Fruit fly (Drosophila melanogaster) whole organism, embryonic: ENCODE data around the gene ND-24.
A peak's percentile ranks its signal among the peaks of the same experiment; 100 is the strongest.

Experiments used
- Ada2b ChIP-seq: fragments of 200-800 bp; sonication (Bioruptor generic); IDR thresholded peaks from 2 replicates; pipeline ENCODE4 v1.3.6; 2022; ENCODE audit warnings: missing biosample characterization, missing genetic modification characterization
- Aef1 ChIP-seq: fragments of 200-800 bp; sonication (Bioruptor generic); IDR thresholded peaks from 3 replicates; pipeline ENCODE4 v1.3.6; 2022; ENCODE audit warnings: missing biosample characterization, missing genetic modification characterization
- Antp ChIP-seq: fragments of 200-800 bp; sonication (Bioruptor generic); optimal IDR thresholded peaks from 3 replicates; lab custom pipeline; 2016; ENCODE audit warnings: missing biosample characterization, missing genetic modification characterization
- Bteb2 ChIP-seq: fragments of 200-800 bp; sonication (Bioruptor generic); optimal IDR thresholded peaks from 2 replicates; lab custom pipeline; 2016; ENCODE audit warnings: missing biosample characterization, missing genetic modification characterization
- CG10274 ChIP-seq: fragments of 200-800 bp; sonication (Bioruptor generic); optimal IDR thresholded peaks from 3 replicates; lab custom pipeline; 2017; ENCODE audit warnings: missing biosample characterization, mild to moderate bottlenecking, missing genetic modification characterization
- CG11093 ChIP-seq: fragments of 200-800 bp; sonication (Bioruptor generic); IDR thresholded peaks from 3 replicates; pipeline ENCODE4 v1.3.6; 2022; ENCODE audit warnings: missing biosample characterization, missing genetic modification characterization
- CG12236 ChIP-seq: fragments of 200-800 bp; sonication (Bioruptor generic); optimal IDR thresholded peaks from 2 replicates; lab custom pipeline; 2016; ENCODE audit warnings: missing biosample characterization, missing genetic modification characterization
- CG13123 ChIP-seq: fragments of 200-800 bp; sonication (Bioruptor generic); optimal IDR thresholded peaks from 2 replicates; lab custom pipeline; 2016; ENCODE audit warnings: missing biosample characterization, missing genetic modification characterization
- CG13775 ChIP-seq: fragments of 200-800 bp; sonication (Bioruptor generic); optimal IDR thresholded peaks from 3 replicates; lab custom pipeline; 2017; ENCODE audit warnings: missing biosample characterization, mild to moderate bottlenecking, missing genetic modification characterization
- CG13894 ChIP-seq: fragments of 200-800 bp; sonication (Bioruptor generic); optimal IDR thresholded peaks from 3 replicates; lab custom pipeline; 2018; ENCODE audit warnings: missing biosample characterization, mild to moderate bottlenecking, missing genetic modification characterization, moderate library complexity
- CG17361 ChIP-seq: fragments of 200-800 bp; sonication (Bioruptor generic); IDR thresholded peaks from 3 replicates; pipeline ENCODE4 v1.3.6; 2022; ENCODE audit warnings: missing biosample characterization, missing genetic modification characterization
- CG18619 ChIP-seq: fragments of 200-800 bp; sonication (Bioruptor generic); optimal IDR thresholded peaks from 3 replicates; lab custom pipeline; 2017; ENCODE audit warnings: missing biosample characterization, mild to moderate bottlenecking, missing genetic modification characterization
- CG3065 ChIP-seq: fragments of 200-800 bp; sonication (Bioruptor generic); optimal IDR thresholded peaks from 2 replicates; lab custom pipeline; 2016; ENCODE audit warnings: missing biosample characterization, missing genetic modification characterization
- CG31388 ChIP-seq: fragments of 200-800 bp; sonication (Bioruptor generic); optimal IDR thresholded peaks from 2 replicates; lab custom pipeline; 2016; ENCODE audit warnings: missing biosample characterization, missing genetic modification characterization
- CG33557 ChIP-seq: fragments of 200-800 bp; sonication (Bioruptor generic); optimal IDR thresholded peaks from 2 replicates; lab custom pipeline; 2019; ENCODE audit warnings: missing biosample characterization, mild to moderate bottlenecking, missing genetic modification characterization, moderate library complexity
- CG4282 ChIP-seq: fragments of 200-800 bp; sonication (Bioruptor generic); optimal IDR thresholded peaks from 2 replicates; lab custom pipeline; 2016; ENCODE audit warnings: missing biosample characterization, missing genetic modification characterization
- CG43689 ChIP-seq: fragments of 200-800 bp; sonication (Bioruptor generic); IDR thresholded peaks from 2 replicates; pipeline ENCODE4 v1.3.6; 2022; ENCODE audit warnings: missing biosample characterization, missing genetic modification characterization
- CG6254 ChIP-seq: fragments of 200-800 bp; sonication (Bioruptor generic); optimal IDR thresholded peaks from 3 replicates; lab custom pipeline; 2017; ENCODE audit warnings: mild to moderate bottlenecking, missing biosample characterization, missing genetic modification reagents, missing genetic modification characterization
- CG6765 ChIP-seq: fragments of 200-800 bp; sonication (Bioruptor generic); optimal IDR thresholded peaks from 3 replicates; lab custom pipeline; 2017; ENCODE audit warnings: missing biosample characterization, mild to moderate bottlenecking, missing genetic modification characterization
- CG7839 ChIP-seq: fragments of 200-800 bp; sonication (Bioruptor generic); optimal IDR thresholded peaks from 3 replicates; lab custom pipeline; 2018; ENCODE audit warnings: missing biosample characterization, mild to moderate bottlenecking, missing genetic modification characterization, moderate library complexity
- CG8478 ChIP-seq: fragments of >200 bp; optimal IDR thresholded peaks from 2 replicates; lab custom pipeline; 2018
- CG8924 ChIP-seq: fragments of 200-800 bp; optimal IDR thresholded peaks from 3 replicates; lab custom pipeline; 2019; ENCODE audit warnings: missing biosample characterization, mild to moderate bottlenecking, missing genetic modification characterization, moderate library complexity
- CG9609 ChIP-seq: fragments of 200-800 bp; sonication (Bioruptor generic); optimal IDR thresholded peaks from 3 replicates; lab custom pipeline; 2016; ENCODE audit warnings: missing biosample characterization, missing genetic modification characterization
- D ChIP-seq, 2 experiments: fragments of 200-800 bp in 1 of 2; fragments of >200 bp in 1 of 2; sonication (Bioruptor generic) in 1 of 2; optimal IDR thresholded peaks; 2 replicates in 1 of 2; 3 replicates in 1 of 2; lab custom pipeline; 2017; ENCODE audit warnings: mild to moderate bottlenecking in 1 of 2, missing biosample characterization in 1 of 2, missing genetic modification characterization in 1 of 2, missing genetic modification reagents in 1 of 2
- Dip2 ChIP-seq: fragments of 200-800 bp; sonication (Bioruptor generic); IDR thresholded peaks from 2 replicates; pipeline ENCODE4 v1.3.6; 2022; ENCODE audit warnings: missing biosample characterization, missing genetic modification characterization
- Dip3 ChIP-seq: fragments of 200-800 bp; sonication (Bioruptor generic); optimal IDR thresholded peaks from 3 replicates; lab custom pipeline; 2016; ENCODE audit warnings: missing biosample characterization, missing genetic modification characterization
- Fer2 ChIP-seq: fragments of 200-800 bp; sonication (Bioruptor generic); optimal IDR thresholded peaks from 2 replicates; lab custom pipeline; 2018; ENCODE audit warnings: missing biosample characterization, mild to moderate bottlenecking, missing genetic modification characterization, moderate library complexity
- Gug ChIP-seq: fragments of 200-800 bp; sonication (Bioruptor generic); IDR thresholded peaks from 4 replicates; pipeline ENCODE4 v1.3.6; 2022; ENCODE audit warnings: missing biosample characterization, missing genetic modification characterization
- NFAT ChIP-seq: fragments of 200-800 bp; sonication (Bioruptor generic); IDR thresholded peaks from 2 replicates; pipeline ENCODE4 v1.3.6; 2022; ENCODE audit warnings: missing biosample characterization, missing genetic modification characterization
- Pdp1 ChIP-seq, 2 experiments: fragments of 200-800 bp; sonication (Bioruptor generic); optimal IDR thresholded peaks; 3 replicates each; lab custom pipeline; 2016; ENCODE audit warnings: missing biosample characterization in 2 of 2, missing genetic modification characterization in 2 of 2, mild to moderate bottlenecking in 1 of 2, moderate library complexity in 1 of 2
- Rx ChIP-seq: fragments of 200-800 bp; sonication (Bioruptor generic); IDR thresholded peaks from 2 replicates; pipeline ENCODE4 v1.3.6; 2022; ENCODE audit warnings: missing biosample characterization, missing genetic modification characterization
- Sox100B ChIP-seq: fragments of 200-800 bp; sonication (Bioruptor generic); optimal IDR thresholded peaks from 3 replicates; lab custom pipeline; 2018; ENCODE audit warnings: missing biosample characterization, mild to moderate bottlenecking, missing genetic modification characterization
- Spps ChIP-seq: fragments of 200-800 bp; sonication (Bioruptor generic); optimal IDR thresholded peaks from 2 replicates; lab custom pipeline; 2018; ENCODE audit warnings: missing biosample characterization, mild to moderate bottlenecking, missing genetic modification characterization
- Xbp1 ChIP-seq: fragments of 200-800 bp; sonication (Bioruptor generic); optimal IDR thresholded peaks from 3 replicates; lab custom pipeline; 2016; ENCODE audit warnings: missing biosample characterization, mild to moderate bottlenecking, missing genetic modification characterization
- cato ChIP-seq: fragments of 200-800 bp; sonication (Bioruptor generic); optimal IDR thresholded peaks from 2 replicates; lab custom pipeline; 2016; ENCODE audit warnings: missing biosample characterization, missing genetic modification characterization, borderline replicate concordance
- chif ChIP-seq, 2 experiments: fragments of 200-800 bp; sonication (Bioruptor generic); optimal IDR thresholded peaks; 3 replicates each; lab custom pipeline; 2016; ENCODE audit warnings: missing biosample characterization in 2 of 2, missing genetic modification characterization in 2 of 2
- dysf ChIP-seq: fragments of 200-800 bp; sonication (Bioruptor generic); IDR thresholded peaks from 3 replicates; pipeline ENCODE4 v1.3.6; 2022; ENCODE audit warnings: missing biosample characterization, missing genetic modification characterization
- exex ChIP-seq: fragments of 200-800 bp; sonication (Bioruptor generic); optimal IDR thresholded peaks from 4 replicates; lab custom pipeline; 2018; ENCODE audit warnings: missing biosample characterization, mild to moderate bottlenecking, missing genetic modification characterization, moderate library complexity
- gce ChIP-seq: fragments of 200-800 bp; sonication (Bioruptor generic); IDR thresholded peaks from 3 replicates; pipeline ENCODE4 v1.3.6; 2022; ENCODE audit warnings: missing biosample characterization, missing genetic modification characterization
- grn ChIP-seq: fragments of 200-800 bp; sonication (Bioruptor generic); optimal IDR thresholded peaks from 3 replicates; lab custom pipeline; 2017; ENCODE audit warnings: missing biosample characterization, missing genetic modification characterization
- knrl ChIP-seq: fragments of 200-800 bp; sonication (Bioruptor generic); IDR thresholded peaks from 3 replicates; pipeline ENCODE4 v1.3.6; 2022; ENCODE audit warnings: missing biosample characterization, missing genetic modification characterization; ENCODE audit not compliant: partially characterized antibody
- pho ChIP-seq: fragments of 200-800 bp; sonication (Bioruptor generic); optimal IDR thresholded peaks from 2 replicates; lab custom pipeline; 2016; ENCODE audit warnings: missing biosample characterization, missing genetic modification characterization
- phol ChIP-seq: fragments of 200-800 bp; sonication (Bioruptor generic); optimal IDR thresholded peaks from 3 replicates; lab custom pipeline; 2018; ENCODE audit warnings: missing biosample characterization, mild to moderate bottlenecking, missing genetic modification characterization, moderate library complexity
- pnt ChIP-seq: fragments of 200-800 bp; sonication (Bioruptor generic); optimal IDR thresholded peaks from 3 replicates; lab custom pipeline; 2016; ENCODE audit warnings: missing biosample characterization, missing genetic modification characterization
- pros ChIP-seq: fragments of 200-800 bp; sonication (Bioruptor generic); optimal IDR thresholded peaks from 3 replicates; lab custom pipeline; 2019; ENCODE audit warnings: missing biosample characterization, mild to moderate bottlenecking, missing genetic modification characterization, moderate library complexity
- sd ChIP-seq: fragments of 200-800 bp; sonication (Bioruptor generic); optimal IDR thresholded peaks from 3 replicates; lab custom pipeline; 2018; ENCODE audit warnings: missing biosample characterization, mild to moderate bottlenecking, missing genetic modification characterization, moderate library complexity
- sens ChIP-seq: fragments of 200-800 bp; sonication (Bioruptor generic); peaks from one replicate; lab custom pipeline; 2016; ENCODE audit warnings: missing biosample characterization, missing genetic modification characterization
- seq ChIP-seq: fragments of 200-800 bp; sonication (Bioruptor generic); IDR thresholded peaks from 2 replicates; pipeline ENCODE4 v1.3.6; 2022; ENCODE audit warnings: missing biosample characterization, missing genetic modification characterization
- so ChIP-seq: fragments of 200-800 bp; sonication (Bioruptor generic); IDR thresholded peaks from 3 replicates; pipeline ENCODE4 v1.3.6; 2022; ENCODE audit warnings: missing biosample characterization, missing genetic modification characterization
- usp ChIP-seq: fragments of >200 bp; optimal IDR thresholded peaks from 2 replicates; lab custom pipeline; 2017; ENCODE audit warnings: missing biosample characterization, missing genetic modification characterization
- vfl ChIP-seq: fragments of 200-800 bp; sonication (Bioruptor generic); optimal IDR thresholded peaks from 2 replicates; lab custom pipeline; 2016; ENCODE audit warnings: missing biosample characterization, missing genetic modification characterization

Gene ND-24

dm6 chrX:17624983-17625401 is 6.9 kb upstream of the ND-24 start:
- TF ChIP-seq pros (GFP tag; lab: Kevin White, UChicago): peak; percentile 6
- 0 out of 2 replicates have a peak, but pooled peaks have one; percentile 28 for TF ChIP-seq CG43689 (GFP tag; lab: Robert Waterston, UW)
- TF ChIP-seq so (GFP tag; lab: Robert Waterston, UW): peak; percentile 80
- TF ChIP-seq CG8478: no peak
- TF ChIP-seq exex (tag; lab: Kevin White, UChicago): peak; percentile 57
- no peak for TF ChIP-seq Dip2
- TF ChIP-seq Ada2b: peak; percentile 78
- TF ChIP-seq Sox100B (GFP tag; lab: Kevin White, UChicago): peak; percentile 91
- TF ChIP-seq CG31388 (GFP tag; lab: Kevin White, UChicago): peak; percentile 57
- peak; percentile 70; the same call in 3 of the 4 replicates for TF ChIP-seq Gug (GFP tag; lab: Robert Waterston, UW)
- TF ChIP-seq sens (GFP tag; lab: Kevin White, UChicago): peak; percentile 97
- TF ChIP-seq Pdp1 (GFP tag; optimal IDR thresholded peaks at IDR 0.05; lab: Kevin White, UChicago): peak; percentile 65 to 79
- TF ChIP-seq CG12236 (GFP tag; lab: Kevin White, UChicago): peak; percentile 65
- peak; percentile 74 for TF ChIP-seq Fer2 (tag; lab: Kevin White, UChicago)
- peak; percentile 63 for TF ChIP-seq pnt (GFP tag; lab: Kevin White, UChicago)
- TF ChIP-seq phol (tag; lab: Kevin White, UChicago): peak; percentile 89
- TF ChIP-seq CG9609 (GFP tag; lab: Kevin White, UChicago): peak; percentile 71
- TF ChIP-seq knrl (GFP tag; lab: Robert Waterston, UW): no peak
- TF ChIP-seq usp (GFP tag; lab: Kevin White, UChicago): no peak
- TF ChIP-seq Dip3: peak; percentile 82
- TF ChIP-seq Antp (GFP tag; lab: Kevin White, UChicago): peak; percentile 73
- TF ChIP-seq pho (GFP tag; lab: Kevin White, UChicago): peak; percentile 81
- no peak for TF ChIP-seq D (optimal IDR thresholded peaks at IDR 0.05; lab: Kevin White, UChicago)
- TF ChIP-seq D (GFP tag; optimal IDR thresholded peaks at IDR 0.05; lab: Kevin White, UChicago): peak; percentile 77
- TF ChIP-seq CG4282: peak; percentile 61
- TF ChIP-seq Rx (GFP tag; lab: Robert Waterston, UW): peak; percentile 32; the same call in 1 of the 2 replicates
- peak; percentile 79 for TF ChIP-seq CG10274 (GFP tag; lab: Kevin White, UChicago)
- TF ChIP-seq CG17361: peak; percentile 89
- peak; percentile 42 for TF ChIP-seq cato (GFP tag; lab: Kevin White, UChicago)
- TF ChIP-seq grn: peak; percentile 52
- peak; percentile 82 for TF ChIP-seq seq (GFP tag; lab: Robert Waterston, UW)
- peak; percentile 91 for TF ChIP-seq CG7839
- TF ChIP-seq dysf (GFP tag; lab: Robert Waterston, UW): peak; percentile 90
- TF ChIP-seq CG18619: peak; percentile 86
- peak; percentile 46 for TF ChIP-seq CG3065
- peak; percentile 0 for TF ChIP-seq CG33557 (GFP tag; lab: Kevin White, UChicago)
- peak; percentile 76 for TF ChIP-seq CG6254 (GFP tag; lab: Kevin White, UChicago)
- peak; percentile 75 for TF ChIP-seq Aef1 (GFP tag; lab: Robert Waterston, UW)
- peak; percentile 51; the same call in 1 of the 3 replicates for TF ChIP-seq gce (GFP tag; lab: Robert Waterston, UW)
- peak; percentile 90 for TF ChIP-seq CG8924 (tag; lab: Kevin White, UChicago)
- TF ChIP-seq CG13123 (GFP tag; lab: Kevin White, UChicago): peak; percentile 44
- peak; percentile 76 for TF ChIP-seq CG13775 (GFP tag; lab: Kevin White, UChicago)
- peak; percentile 68 to 78 for TF ChIP-seq chif (GFP tag; optimal IDR thresholded peaks at IDR 0.05; lab: Kevin White, UChicago)
- peak; percentile 65; the same call in 2 of the 3 replicates for TF ChIP-seq CG11093 (GFP tag; lab: Robert Waterston, UW)
- peak; percentile 39; the same call in 1 of the 2 replicates for TF ChIP-seq NFAT (GFP tag; lab: Robert Waterston, UW)
- peak; percentile 89 for TF ChIP-seq CG6765 (GFP tag; lab: Kevin White, UChicago)
- peak; percentile 85 for TF ChIP-seq Bteb2 (GFP tag; lab: Kevin White, UChicago)
- peak; percentile 76 for TF ChIP-seq Xbp1
- peak; percentile 71 for TF ChIP-seq sd (tag; lab: Kevin White, UChicago)
- peak; percentile 75 for TF ChIP-seq vfl (GFP tag; lab: Kevin White, UChicago)
- peak; percentile 78 for TF ChIP-seq CG13894 (tag; lab: Kevin White, UChicago)
- peak; percentile 15 for TF ChIP-seq Spps
